Worm (Caenorhabditis elegans) whole organism, L2 larva: Measurements from ENCODE around the gene dpy-31.
A peak's percentile ranks its signal among the peaks of the same experiment; 100 is the strongest.

ENCODE experiments used
- C34F6.9 ChIP-seq: fragments of 150-350 bp; optimal IDR thresholded peaks from 2 replicates; lab custom pipeline; 2014; ENCODE audit warnings: missing biosample characterization, missing genetic modification characterization
- F13H6.1 ChIP-seq: sonication (generic microtip); optimal IDR thresholded peaks from 2 replicates; lab custom pipeline; 2016; ENCODE audit warnings: missing genetic modification characterization, missing compliant biosample characterization
- ZK546.5 ChIP-seq: sonication (generic microtip); optimal IDR thresholded peaks from 2 replicates; lab custom pipeline; 2017; ENCODE audit warnings: missing biosample characterization, missing genetic modification characterization
- ama-1 ChIP-seq: fragments of 150-350 bp; optimal IDR thresholded peaks from 2 replicates; lab custom pipeline; 2018; ENCODE audit warnings: inconsistent platforms
- blmp-1 ChIP-seq: sonication (generic microtip); optimal IDR thresholded peaks from 2 replicates; lab custom pipeline; 2017; ENCODE audit warnings: missing genetic modification characterization, mild to moderate bottlenecking, missing compliant biosample characterization, antibody characterized with exemption, moderate library complexity; ENCODE audit not compliant: insufficient read depth
- ceh-82 ChIP-seq: fragments of 150-350 bp; optimal IDR thresholded peaks from 2 replicates; lab custom pipeline; 2014; ENCODE audit warnings: missing biosample characterization, missing genetic modification characterization
- crh-2 ChIP-seq: sonication (generic microtip); optimal IDR thresholded peaks from 2 replicates; lab custom pipeline; 2017; ENCODE audit warnings: missing biosample characterization, missing genetic modification characterization
- egl-27 ChIP-seq: sonication (generic microtip); optimal IDR thresholded peaks from 3 replicates; lab custom pipeline; 2017; ENCODE audit warnings: missing biosample characterization, missing genetic modification reagents, missing genetic modification characterization
- fos-1 ChIP-seq: fragments of 150-350 bp; optimal IDR thresholded peaks from 2 replicates; lab custom pipeline; 2014; ENCODE audit warnings: missing biosample characterization, missing genetic modification characterization
- gmeb-1 ChIP-seq: fragments of 150-350 bp; optimal IDR thresholded peaks from 2 replicates; lab custom pipeline; 2014; ENCODE audit warnings: missing biosample characterization, missing genetic modification characterization
- lin-11 ChIP-seq: fragments of 150-350 bp; sonication (generic microtip); optimal IDR thresholded peaks from 2 replicates; lab custom pipeline; 2014; ENCODE audit warnings: missing biosample characterization, missing genetic modification characterization, inconsistent platforms, mixed read lengths
- lin-13 ChIP-seq: fragments of 150-350 bp; optimal IDR thresholded peaks from 2 replicates; lab custom pipeline; 2014; ENCODE audit warnings: missing biosample characterization, missing genetic modification reagents, missing genetic modification characterization
- lsy-2 ChIP-seq, 2 experiments: fragments of 150-350 bp in 1 of 2; sonication (generic microtip) in 1 of 2; optimal IDR thresholded peaks; 2 replicates each; lab custom pipeline; 2014 to 2017; ENCODE audit warnings: missing biosample characterization in 2 of 2, missing genetic modification characterization in 2 of 2
- mab-5 ChIP-seq: fragments of 150-350 bp; optimal IDR thresholded peaks from 2 replicates; lab custom pipeline; 2014; ENCODE audit warnings: missing biosample characterization, missing genetic modification characterization
- mbf-1 ChIP-seq: sonication (generic microtip); optimal IDR thresholded peaks from 2 replicates; lab custom pipeline; 2017; ENCODE audit warnings: missing biosample characterization, missing genetic modification characterization
- mdl-1 ChIP-seq, 2 experiments: fragments of 150-350 bp in 1 of 2; sonication (generic microtip) in 1 of 2; optimal IDR thresholded peaks; 2 replicates each; lab custom pipeline; 2017; ENCODE audit warnings: missing biosample characterization in 2 of 2, missing genetic modification characterization in 2 of 2
- nhr-11 ChIP-seq: fragments of 150-350 bp; optimal IDR thresholded peaks from 2 replicates; lab custom pipeline; 2014; ENCODE audit warnings: missing biosample characterization, missing genetic modification characterization
- nhr-21 ChIP-seq: fragments of 150-350 bp; optimal IDR thresholded peaks from 2 replicates; lab custom pipeline; 2014; ENCODE audit warnings: missing biosample characterization, missing genetic modification characterization
- nhr-23 ChIP-seq: fragments of 150-350 bp; optimal IDR thresholded peaks from 2 replicates; lab custom pipeline; 2014; ENCODE audit warnings: missing biosample characterization, missing genetic modification reagents, missing genetic modification characterization
- nhr-25 ChIP-seq: fragments of 150-350 bp; sonication (generic microtip); optimal IDR thresholded peaks from 3 replicates; lab custom pipeline; 2014; ENCODE audit warnings: missing biosample characterization, missing genetic modification characterization
- sma-3 ChIP-seq: sonication (generic microtip); optimal IDR thresholded peaks from 2 replicates; lab custom pipeline; 2016; ENCODE audit warnings: missing genetic modification reagents, missing genetic modification characterization, missing compliant biosample characterization
- sma-9 ChIP-seq, 2 experiments: fragments of 150-350 bp in 1 of 2; sonication (generic microtip) in 1 of 2; optimal IDR thresholded peaks; 2 replicates each; lab custom pipeline; 2014 to 2016; ENCODE audit warnings: missing genetic modification characterization in 2 of 2, mild to moderate bottlenecking in 1 of 2, missing biosample characterization in 1 of 2, missing compliant biosample characterization in 1 of 2, missing genetic modification reagents in 1 of 2, moderate library complexity in 1 of 2
- snpc-4 ChIP-seq: fragments of 150-350 bp; optimal IDR thresholded peaks from 2 replicates; lab custom pipeline; 2014; ENCODE audit warnings: missing biosample characterization, missing genetic modification characterization
- unc-39 ChIP-seq: fragments of 150-350 bp; optimal IDR thresholded peaks from 2 replicates; lab custom pipeline; 2014; ENCODE audit warnings: missing biosample characterization, missing genetic modification characterization
- unc-55 ChIP-seq: fragments of 150-350 bp; sonication (generic microtip); optimal IDR thresholded peaks from 3 replicates; lab custom pipeline; 2014; ENCODE audit warnings: missing biosample characterization, missing genetic modification reagents, missing genetic modification characterization
- unc-62 ChIP-seq: fragments of 150-350 bp; optimal IDR thresholded peaks from 2 replicates; lab custom pipeline; 2014; ENCODE audit warnings: missing biosample characterization, missing genetic modification reagents, missing genetic modification characterization
- zag-1 ChIP-seq: fragments of 150-350 bp; optimal IDR thresholded peaks from 2 replicates; lab custom pipeline; 2014; ENCODE audit warnings: missing biosample characterization, missing genetic modification characterization
- ztf-4 ChIP-seq: fragments of 150-350 bp; optimal IDR thresholded peaks from 2 replicates; lab custom pipeline; 2014; ENCODE audit warnings: missing biosample characterization, missing genetic modification characterization

Gene dpy-31

DNA sequence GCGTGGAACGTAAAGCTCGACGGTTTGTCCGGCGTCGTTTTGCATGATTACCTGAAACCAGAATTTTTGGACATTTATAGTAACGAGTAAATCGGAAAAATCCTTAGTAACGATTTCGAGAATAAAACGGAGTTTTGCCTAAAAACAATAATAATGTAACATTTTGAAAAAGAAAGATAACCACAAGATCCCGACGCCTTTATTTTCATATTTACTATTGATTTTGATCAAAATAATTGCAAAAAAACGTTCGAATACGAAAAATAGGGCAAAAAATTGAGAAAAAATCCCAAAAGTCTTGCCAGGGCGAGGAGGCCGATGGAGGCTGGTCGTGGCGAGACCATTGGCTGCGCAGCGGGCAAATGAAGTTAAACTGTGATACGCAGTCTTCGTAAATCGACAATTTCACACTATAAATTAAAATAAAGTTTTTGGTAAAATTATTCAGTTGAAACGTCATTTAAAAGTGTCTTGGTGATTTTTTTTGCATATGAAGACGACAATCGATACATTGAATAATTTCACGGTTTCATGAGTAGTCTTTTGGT is 12.4 kb upstream of the dpy-31 start, which contains the start of gene rps-21 (continued):
- TF ChIP-seq nhr-21 (tag; lab: Kevin White, UChicago): peak; percentile 57

ce11 chrIII:7192942-7193665 is 8.9 kb upstream of the dpy-31 start, which contains the start of gene mec-14:
Gene mec-14 (minus strand): TSS chrIII:7192992.
- TF ChIP-seq unc-55 (GFP tag; lab: Kevin White, UChicago) (peak; percentile 68), nhr-21 (tag; lab: Kevin White, UChicago) (no peak)

DNA sequence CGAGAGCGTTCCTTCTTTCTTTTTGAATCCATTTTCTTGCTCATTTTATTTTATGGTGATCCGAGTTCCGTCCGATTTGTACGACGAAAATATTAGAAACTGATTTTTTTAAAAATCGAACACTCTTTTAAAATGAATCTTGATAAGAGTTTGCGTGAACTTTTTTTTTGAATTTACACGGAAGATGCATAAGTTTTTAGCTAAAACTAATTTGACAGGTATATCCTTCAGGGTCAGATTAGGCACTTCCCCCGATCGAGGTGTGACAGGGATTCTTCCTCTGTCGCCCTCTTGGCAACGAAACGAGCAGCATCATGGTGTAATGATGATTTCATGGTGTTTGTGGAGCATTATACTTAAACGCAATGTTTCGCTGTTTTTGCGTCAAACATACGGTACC is 6.7 kb upstream of the dpy-31 start, which contains the start of gene F37C12.18:
F37C12.18 (minus strand) TSS at position 101 of the 400 bp plus-strand sequence.
- TF ChIP-seq unc-55 (GFP tag; lab: Kevin White, UChicago): no peak
- no peak for TF ChIP-seq nhr-23 (tag; lab: Kevin White, UChicago)
- no peak for TF ChIP-seq ZK546.5 (tag; lab: Kevin White, UChicago)
- TF ChIP-seq nhr-11 (tag; lab: Kevin White, UChicago): no peak
- TF ChIP-seq, all 48 proteins: peak for 0

- peak; percentile 8 for TF ChIP-seq ama-1 (lab: Kevin White, UChicago)
- no peak for TF ChIP-seq mab-5 (tag; lab: Kevin White, UChicago)
- no peak for TF ChIP-seq unc-62 (GFP tag; lab: Kevin White, UChicago)
- no peak for TF ChIP-seq lsy-2 (tag; optimal IDR thresholded peaks at IDR 0.05; lab: Kevin White, UChicago)
- no peak for TF ChIP-seq nhr-23 (tag; lab: Kevin White, UChicago)
- TF ChIP-seq mdl-1 (tag; optimal IDR thresholded peaks at IDR 0.05; lab: Kevin White, UChicago): no peak
- TF ChIP-seq, all 48 proteins: peak for 1
Observed at ce11 chrIII:7197973-7198372, 4.0 kb upstream of the dpy-31 start, which contains the start of gene exos-9. Gene exos-9 (minus strand): TSS chrIII:7198073.

ce11 chrIII:7198838-7199237 is 3.2 kb upstream of the dpy-31 start, which contains the start of gene pfd-5:
Gene pfd-5 (minus strand): TSS chrIII:7198884.
- TF ChIP-seq snpc-4 (peak; percentile 7), lin-13 (GFP tag; lab: Kevin White, UChicago) (peak; percentile 22), F13H6.1 (tag; lab: Kevin White, UChicago) (peak; percentile 49), egl-27 (tag; lab: Kevin White, UChicago) (peak; percentile 33), lin-11 (peak; percentile 27), unc-55 (GFP tag; lab: Kevin White, UChicago) (peak; percentile 78), sma-3 (peak; percentile 63), sma-9 (GFP tag; optimal IDR thresholded peaks at IDR 0.05; lab: Kevin White, UChicago) (peak; percentile 69), sma-9 (tag; optimal IDR thresholded peaks at IDR 0.05; lab: Kevin White, UChicago) (no peak), unc-39 (no peak), C34F6.9 (peak; percentile 65), ztf-4 (tag; lab: Kevin White, UChicago) (no peak), nhr-21 (tag; lab: Kevin White, UChicago) (peak; percentile 20), crh-2 (peak; percentile 35), lsy-2 (tag; optimal IDR thresholded peaks at IDR 0.05; lab: Kevin White, UChicago) (peak; percentile 46 to 85), fos-1 (tag; lab: Kevin White, UChicago) (peak; percentile 29), ceh-82 (tag; lab: Kevin White, UChicago) (no peak), gmeb-1 (peak; percentile 94), mab-5 (tag; lab: Kevin White, UChicago) (no peak), ama-1 (lab: Kevin White, UChicago) (no peak), nhr-25 (tag; lab: Kevin White, UChicago) (peak; percentile 37), zag-1 (no peak)

DNA sequence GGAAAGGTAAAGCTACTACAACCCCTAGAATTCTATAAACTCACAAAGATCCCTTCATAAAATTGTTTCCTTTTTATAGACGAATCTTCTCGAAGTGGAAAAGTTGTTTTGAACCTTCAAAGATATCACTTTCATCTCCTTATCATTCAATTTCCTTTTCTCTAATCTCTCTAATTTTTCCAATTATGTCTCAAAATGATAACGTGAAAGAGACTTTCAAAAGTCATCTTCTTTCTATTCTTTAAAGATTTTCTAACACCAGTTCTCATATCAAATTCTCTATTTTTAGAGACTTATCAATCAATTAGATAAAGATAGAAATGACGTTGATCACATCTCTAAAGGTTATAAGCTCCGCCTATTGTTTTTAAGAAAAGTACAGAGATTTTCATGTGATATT is 2.5 kb upstream of the dpy-31 start:
- peak; percentile 16 for TF ChIP-seq egl-27 (tag; lab: Kevin White, UChicago)
- TF ChIP-seq sma-9 (GFP tag; optimal IDR thresholded peaks at IDR 0.05; lab: Kevin White, UChicago): no peak
- no peak for TF ChIP-seq sma-9 (tag; optimal IDR thresholded peaks at IDR 0.05; lab: Kevin White, UChicago)
- no peak for TF ChIP-seq mbf-1 (tag; lab: Kevin White, UChicago)
- TF ChIP-seq blmp-1 (tag; lab: Kevin White, UChicago): peak; percentile 93
- TF ChIP-seq lin-13 (GFP tag; lab: Kevin White, UChicago): peak; percentile 3
- peak in 1 of 2 experiments; percentile 2 for TF ChIP-seq mdl-1 (tag; optimal IDR thresholded peaks at IDR 0.05; lab: Kevin White, UChicago)
- no peak for TF ChIP-seq ama-1 (lab: Kevin White, UChicago)
- peak in 1 of 2 experiments; percentile 4 for TF ChIP-seq lsy-2 (tag; optimal IDR thresholded peaks at IDR 0.05; lab: Kevin White, UChicago)
- peak; percentile 64 for TF ChIP-seq nhr-21 (tag; lab: Kevin White, UChicago)
- TF ChIP-seq nhr-25 (tag; lab: Kevin White, UChicago): peak; percentile 70
- TF ChIP-seq sma-3: peak; percentile 14
- TF ChIP-seq ztf-4 (tag; lab: Kevin White, UChicago): no peak
